Fruit fly (Drosophila melanogaster) whole organism, wandering third instar larva: ENCODE measurements around the gene CG31999.
A peak's percentile ranks its signal among the peaks of the same experiment; 100 is the strongest.

Experiments
- CG9705 ChIP-seq: fragments of 200-800 bp; sonication (Bioruptor generic); optimal IDR thresholded peaks from 2 replicates; lab custom pipeline; 2018; ENCODE audit warnings: missing biosample characterization, mild to moderate bottlenecking, missing genetic modification characterization
- CrebA ChIP-seq: fragments of 200-800 bp; sonication (Bioruptor generic); optimal IDR thresholded peaks from 2 replicates; lab custom pipeline; 2016; ENCODE audit warnings: missing biosample characterization, mild to moderate bottlenecking, missing genetic modification characterization, borderline replicate concordance
- GATAd ChIP-seq: sonication (Bioruptor generic); optimal IDR thresholded peaks from 2 replicates; lab custom pipeline; 2016; ENCODE audit warnings: missing biosample characterization, missing genetic modification characterization
- HLH106 ChIP-seq: fragments of 200-800 bp; optimal IDR thresholded peaks from 3 replicates; lab custom pipeline; 2019; ENCODE audit warnings: missing biosample characterization, mild to moderate bottlenecking, missing genetic modification characterization, moderate library complexity
- Hnf4 ChIP-seq: fragments of 200-800 bp; sonication (Bioruptor generic); optimal IDR thresholded peaks from 2 replicates; lab custom pipeline; 2016; ENCODE audit warnings: missing biosample characterization, mild to moderate bottlenecking, missing genetic modification characterization
- Hr78 ChIP-seq: fragments of >200 bp; optimal IDR thresholded peaks from 2 replicates; lab custom pipeline; 2017; ENCODE audit warnings: missing biosample characterization, missing genetic modification characterization
- Hr83 ChIP-seq: fragments of 200-300 bp; sonication (Bioruptor generic); optimal IDR thresholded peaks from 2 replicates; lab custom pipeline; 2016; ENCODE audit warnings: missing biosample characterization, mild to moderate bottlenecking, missing genetic modification characterization, moderate library complexity; ENCODE audit not compliant: poor library complexity, severe bottlenecking
- Jra ChIP-seq: sonication (Bioruptor generic); optimal IDR thresholded peaks from 2 replicates; lab custom pipeline; 2016; ENCODE audit warnings: missing biosample characterization, missing genetic modification characterization
- Mio ChIP-seq: sonication (Bioruptor generic); optimal IDR thresholded peaks from 2 replicates; lab custom pipeline; 2016; ENCODE audit warnings: missing biosample characterization, missing genetic modification characterization
- Myc ChIP-seq: fragments of >200 bp; optimal IDR thresholded peaks from 2 replicates; lab custom pipeline; 2017
- N ChIP-seq: fragments of >200 bp; optimal IDR thresholded peaks from 2 replicates; lab custom pipeline; 2018; ENCODE audit warnings: missing biosample characterization, missing external identifiers, missing genetic modification characterization
- OdsH ChIP-seq: fragments of 200-800 bp; sonication (Bioruptor generic); optimal IDR thresholded peaks from 2 replicates; lab custom pipeline; 2016; ENCODE audit warnings: missing biosample characterization, mild to moderate bottlenecking, missing genetic modification characterization
- Sp1 ChIP-seq: fragments of 200-800 bp; sonication (Bioruptor generic); optimal IDR thresholded peaks from 3 replicates; lab custom pipeline; 2019; ENCODE audit warnings: missing biosample characterization, mild to moderate bottlenecking, missing genetic modification characterization, moderate library complexity
- Vsx2 ChIP-seq: fragments of 200-300, 225-300 bp; sonication (Bioruptor generic); optimal IDR thresholded peaks from 2 replicates; lab custom pipeline; 2018; ENCODE audit warnings: missing biosample characterization, missing genetic modification characterization; ENCODE audit not compliant: partially characterized antibody
- brk ChIP-seq: fragments of 200-800 bp; sonication (Bioruptor generic); optimal IDR thresholded peaks from 2 replicates; lab custom pipeline; 2016; ENCODE audit warnings: missing biosample characterization, mild to moderate bottlenecking, missing genetic modification characterization
- dl ChIP-seq, 2 experiments: fragments of 175-275, 200-275 bp in 1 of 2; fragments of 200-275 bp in 1 of 2; sonication (Bioruptor generic); optimal IDR thresholded peaks; lab custom pipeline; 2018; ENCODE audit warnings: mild to moderate bottlenecking in 2 of 2, missing biosample characterization in 2 of 2, missing genetic modification characterization in 2 of 2, moderate library complexity in 2 of 2; ENCODE audit not compliant: partially characterized antibody in 2 of 2, insufficient read depth in 1 of 2
- dmrt93B ChIP-seq: fragments of 200-800 bp; sonication (Bioruptor generic); optimal IDR thresholded peaks from 2 replicates; lab custom pipeline; 2018; ENCODE audit warnings: missing biosample characterization, mild to moderate bottlenecking, missing genetic modification characterization
- ey ChIP-seq: fragments of 200-800 bp; sonication (Bioruptor generic); optimal IDR thresholded peaks from 2 replicates; lab custom pipeline; 2016; ENCODE audit warnings: missing biosample characterization, missing genetic modification characterization
- foxo ChIP-seq, 2 experiments: fragments of 200-800 bp; sonication (Bioruptor generic); optimal IDR thresholded peaks; 2 replicates in 1 of 2; 3 replicates in 1 of 2; lab custom pipeline; 2016 to 2017; ENCODE audit warnings: missing biosample characterization in 2 of 2, missing genetic modification characterization in 2 of 2
- fru ChIP-seq: fragments of 200-800 bp; sonication (Bioruptor generic); optimal IDR thresholded peaks from 3 replicates; lab custom pipeline; 2016; ENCODE audit warnings: missing biosample characterization, mild to moderate bottlenecking, missing genetic modification characterization
- h ChIP-seq: fragments of 200-800 bp; sonication (Bioruptor generic); optimal IDR thresholded peaks from 3 replicates; lab custom pipeline; 2016; ENCODE audit warnings: missing biosample characterization, mild to moderate bottlenecking, missing genetic modification characterization
- jim ChIP-seq: fragments of 175-275, 200-325 bp; sonication (Bioruptor generic); optimal IDR thresholded peaks from 2 replicates; lab custom pipeline; 2016; ENCODE audit warnings: missing biosample characterization, mild to moderate bottlenecking, missing genetic modification characterization
- lola ChIP-seq: fragments of >200 bp; optimal IDR thresholded peaks from 2 replicates; lab custom pipeline; 2017; ENCODE audit warnings: missing biosample characterization, missing genetic modification characterization
- pan ChIP-seq: fragments of >200 bp; optimal IDR thresholded peaks from 2 replicates; lab custom pipeline; 2017
- psq ChIP-seq: fragments of 200-800 bp; sonication (Bioruptor generic); optimal IDR thresholded peaks from 3 replicates; lab custom pipeline; 2017; ENCODE audit warnings: missing biosample characterization, mild to moderate bottlenecking, missing genetic modification characterization, moderate library complexity
- sage ChIP-seq: fragments of 200-800 bp; sonication (Bioruptor generic); optimal IDR thresholded peaks from 2 replicates; lab custom pipeline; 2016; ENCODE audit warnings: missing biosample characterization, mild to moderate bottlenecking, missing genetic modification characterization
- sv ChIP-seq: fragments of 200-800 bp; sonication (Bioruptor generic); optimal IDR thresholded peaks from 3 replicates; lab custom pipeline; 2016; ENCODE audit warnings: missing biosample characterization, missing genetic modification characterization
- tai ChIP-seq: sonication (Bioruptor generic); optimal IDR thresholded peaks from 2 replicates; lab custom pipeline; 2016; ENCODE audit warnings: missing biosample characterization, missing genetic modification characterization
- usp ChIP-seq: fragments of >200 bp; optimal IDR thresholded peaks from 2 replicates; lab custom pipeline; 2017; ENCODE audit warnings: missing biosample characterization, missing genetic modification characterization
- woc ChIP-seq: sonication (Bioruptor generic); optimal IDR thresholded peaks from 2 replicates; lab custom pipeline; 2016; ENCODE audit warnings: missing biosample characterization, mild to moderate bottlenecking, missing genetic modification characterization

CG31999 gene

dm6 chr4:240850-241249 is 13.3 kb upstream of the CG31999 start:
- no peak for TF ChIP-seq sv
- no peak for TF ChIP-seq CG9705 (GFP tag; lab: Kevin White, UChicago)
- no peak for TF ChIP-seq Vsx2 (GFP tag; lab: Kevin White, UChicago)
- no peak for TF ChIP-seq foxo (GFP tag; optimal IDR thresholded peaks at IDR 0.05; lab: Kevin White, UChicago)
- TF ChIP-seq, all 38 proteins: peak for 0

- no peak for TF ChIP-seq h (GFP tag; lab: Kevin White, UChicago)
- no peak for TF ChIP-seq HLH106 (tag; lab: Kevin White, UChicago)
- TF ChIP-seq foxo (GFP tag; optimal IDR thresholded peaks at IDR 0.05; lab: Kevin White, UChicago), result no peak
- TF ChIP-seq usp (GFP tag; lab: Kevin White, UChicago), result no peak
- TF ChIP-seq lola (GFP tag; lab: Kevin White, UChicago), result no peak
- TF ChIP-seq Vsx2 (GFP tag; lab: Kevin White, UChicago), result no peak
- no peak for TF ChIP-seq Sp1
These were observed 10.9 kb upstream of the CG31999 start for dm6 chr4:238400-238799.

dm6 chr4:231185-231584 is 3.6 kb upstream of the CG31999 start:
- no peak for TF ChIP-seq usp (GFP tag; lab: Kevin White, UChicago)
- TF ChIP-seq GATAd (GFP tag; lab: Kevin White, UChicago), result no peak
- no peak for TF ChIP-seq lola (GFP tag; lab: Kevin White, UChicago)
- no peak for TF ChIP-seq HLH106 (tag; lab: Kevin White, UChicago)
- no peak for TF ChIP-seq brk
- TF ChIP-seq sage (GFP tag; lab: Kevin White, UChicago), result no peak
- no peak for TF ChIP-seq fru (GFP tag; lab: Kevin White, UChicago)
- no peak for TF ChIP-seq dl (GFP tag; optimal IDR thresholded peaks at IDR 0.05; lab: Kevin White, UChicago; ENCODE audit: insufficient read depth in 1 of 2, partially characterized antibody in 2 of 2)
- no peak for TF ChIP-seq Vsx2 (GFP tag; lab: Kevin White, UChicago)
- no peak for TF ChIP-seq Sp1
- TF ChIP-seq Myc, result no peak
- TF ChIP-seq pan, result no peak
- no peak for TF ChIP-seq h (GFP tag; lab: Kevin White, UChicago)
- TF ChIP-seq CrebA (GFP tag; lab: Kevin White, UChicago), result no peak

- TF ChIP-seq Vsx2 (GFP tag; lab: Kevin White, UChicago), result no peak
- TF ChIP-seq sv, result no peak
- TF ChIP-seq CG9705 (GFP tag; lab: Kevin White, UChicago), result no peak
- no peak for TF ChIP-seq GATAd (GFP tag; lab: Kevin White, UChicago)
- no peak for TF ChIP-seq tai (GFP tag; lab: Kevin White, UChicago)
- no peak for TF ChIP-seq Mio
- TF ChIP-seq brk, result no peak
- no peak for TF ChIP-seq fru (GFP tag; lab: Kevin White, UChicago)
- TF ChIP-seq psq (GFP tag; lab: Kevin White, UChicago), result no peak
- TF ChIP-seq ey, result no peak
These were observed 2.9 kb upstream of the CG31999 start, which contains the start of gene CG1674 for dm6 chr4:230430-230829. Gene CG1674, plus strand, starts transcription at chr4:230730.

dm6 chr4:226751-227150 is 797 bp downstream of the CG31999 start:
- no peak for TF ChIP-seq usp (GFP tag; lab: Kevin White, UChicago)
- no peak for TF ChIP-seq ey
- TF ChIP-seq jim (GFP tag; lab: Kevin White, UChicago), result no peak

- TF ChIP-seq h (GFP tag; lab: Kevin White, UChicago) (no peak), dmrt93B (GFP tag; lab: Kevin White, UChicago) (no peak), usp (GFP tag; lab: Kevin White, UChicago) (no peak), sv (no peak), Hnf4 (GFP tag; lab: Kevin White, UChicago) (peak; percentile 16), Jra (no peak), OdsH (GFP tag; lab: Kevin White, UChicago) (no peak)
- TF ChIP-seq, all 38 proteins: peak for 1
These were observed 1.7 kb downstream of the CG31999 start for dm6 chr4:225824-226223.

- peak; percentile 4 for TF ChIP-seq Hnf4 (GFP tag; lab: Kevin White, UChicago)
- TF ChIP-seq lola (GFP tag; lab: Kevin White, UChicago), result peak; percentile 90
- TF ChIP-seq Hr83 (GFP tag; lab: Kevin White, UChicago), result peak; percentile 28
- TF ChIP-seq woc (GFP tag; lab: Kevin White, UChicago), result peak; percentile 86
- no peak for TF ChIP-seq OdsH (GFP tag; lab: Kevin White, UChicago)
- no peak for TF ChIP-seq pan
- TF ChIP-seq brk, result peak; percentile 35
- TF ChIP-seq dl (GFP tag; optimal IDR thresholded peaks at IDR 0.05; lab: Kevin White, UChicago; ENCODE audit: insufficient read depth in 1 of 2, partially characterized antibody in 2 of 2), result no peak
- peak; percentile 99 for TF ChIP-seq N (GFP tag; lab: Kevin White, UChicago)
- TF ChIP-seq tai (GFP tag; lab: Kevin White, UChicago), result no peak
- TF ChIP-seq jim (GFP tag; lab: Kevin White, UChicago), result no peak
- no peak for TF ChIP-seq sv
- TF ChIP-seq Hr78 (GFP tag; lab: Kevin White, UChicago), result peak; percentile 91
- peak; percentile 19 for TF ChIP-seq Myc
- TF ChIP-seq sage (GFP tag; lab: Kevin White, UChicago), result no peak
- no peak for TF ChIP-seq Jra
- TF ChIP-seq, all 38 proteins: peak for 8
These were observed 17.4 kb downstream of the CG31999 start, which contains the start of gene Crk for dm6 chr4:210011-210649. Gene Crk, plus strand, starts transcription at chr4:210224.
